Fruit fly (Drosophila melanogaster): Measurements from ENCODE around the gene tey.

The tey gene

DNA sequence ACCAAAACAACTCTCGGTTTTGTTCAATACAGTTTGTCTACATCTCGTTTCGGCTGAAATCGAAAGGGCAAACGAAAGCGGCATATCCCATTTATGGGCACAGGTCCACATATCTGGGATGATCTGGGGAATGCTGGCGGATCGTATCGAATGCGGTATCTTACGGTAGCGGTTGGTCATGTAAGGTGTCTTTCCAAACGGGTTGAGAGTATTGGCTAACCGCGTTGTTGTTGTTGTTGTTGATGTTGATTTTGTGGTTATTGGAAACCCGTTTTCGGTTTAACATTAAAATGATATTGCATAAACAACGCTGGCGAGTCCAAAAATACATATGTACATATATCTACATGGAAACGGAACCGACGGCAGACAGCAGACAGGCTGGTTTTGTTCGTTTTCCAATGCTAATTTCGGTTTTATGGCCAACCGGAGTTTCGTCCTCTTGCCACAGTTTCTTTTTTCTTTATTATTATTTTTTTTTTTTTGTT lies 30.3 kb upstream of the tey start (continued):
- TF ChIP-seq insv (GFP tag; optimal IDR thresholded peaks at IDR 0.05) = no peak
- TF ChIP-seq Drgx (GFP tag; IDR thresholded peaks at IDR 0.05) = 0 out of 2 replicates have a peak, but pooled peaks have one; percentile 18
- no peak for TF ChIP-seq Xrp1 (GFP tag; IDR thresholded peaks at IDR 0.05)
- no peak for TF ChIP-seq dm (GFP tag; optimal IDR thresholded peaks at IDR 0.05)
- TF ChIP-seq HLH3B (GFP tag; IDR thresholded peaks at IDR 0.05) = no peak
- no peak for TF ChIP-seq CG32532 (GFP tag; IDR thresholded peaks at IDR 0.05)
- no peak for TF ChIP-seq Hr39 (optimal IDR thresholded peaks at IDR 0.05)
- TF ChIP-seq CG1233 (GFP tag; optimal IDR thresholded peaks at IDR 0.05) = peak; percentile 11
- no peak for TF ChIP-seq CG10209 (GFP tag; optimal IDR thresholded peaks at IDR 0.05)
- TF ChIP-seq CrebB (tag; optimal IDR thresholded peaks at IDR 0.05) = peak; percentile 21
- no peak for TF ChIP-seq pzg (GFP tag; optimal IDR thresholded peaks at IDR 0.05)
- no peak for TF ChIP-seq corto (GFP tag; optimal IDR thresholded peaks at IDR 0.05)
- TF ChIP-seq dimm (GFP tag; IDR thresholded peaks at IDR 0.05) = no peak
- TF ChIP-seq CG13296 (GFP tag; optimal IDR thresholded peaks at IDR 0.05) = no peak
- TF ChIP-seq CG7928 (GFP tag; optimal IDR thresholded peaks at IDR 0.05) = no peak
- no peak for TF ChIP-seq luna (GFP tag; optimal IDR thresholded peaks at IDR 0.05)
- peak; percentile 100 for TF ChIP-seq Blimp-1 (GFP tag; optimal IDR thresholded peaks at IDR 0.05)
- TF ChIP-seq dmrt11E (tag; optimal IDR thresholded peaks at IDR 0.05) = peak; percentile 16
- no peak for TF ChIP-seq NFAT (GFP tag; IDR thresholded peaks at IDR 0.05)
- no peak for TF ChIP-seq danr (GFP tag; IDR thresholded peaks at IDR 0.05)
- TF ChIP-seq CG7839 (tag; optimal IDR thresholded peaks at IDR 0.05) = no peak
- no peak for TF ChIP-seq da (GFP tag; optimal IDR thresholded peaks at IDR 0.05)
- no peak for TF ChIP-seq CG8089 (GFP tag; optimal IDR thresholded peaks at IDR 0.05)
- no peak for TF ChIP-seq BEAF-32 (GFP tag; optimal IDR thresholded peaks at IDR 0.05)
- no peak for TF ChIP-seq Med (GFP tag)
- TF ChIP-seq Gsc (GFP tag; IDR thresholded peaks at IDR 0.05) = no peak
- TF ChIP-seq Nf-YC (tag; optimal IDR thresholded peaks at IDR 0.05) = no peak
- no peak for TF ChIP-seq slbo (GFP tag; IDR thresholded peaks at IDR 0.05)
- TF ChIP-seq CG15479 (GFP tag; optimal IDR thresholded peaks at IDR 0.05) = no peak
- no peak for TF ChIP-seq chn (GFP tag; optimal IDR thresholded peaks at IDR 0.05)
- no peak for TF ChIP-seq Mad (GFP tag; optimal IDR thresholded peaks at IDR 0.05)
- no peak for TF ChIP-seq Fer2 (tag; optimal IDR thresholded peaks at IDR 0.05)
- TF ChIP-seq sr (GFP tag; IDR thresholded peaks at IDR 0.05) = no peak
- no peak for TF ChIP-seq ems (GFP tag; optimal IDR thresholded peaks at IDR 0.05)
- TF ChIP-seq dan (GFP tag; IDR thresholded peaks at IDR 0.05) = no peak
- TF ChIP-seq CG31365 (tag; optimal IDR thresholded peaks at IDR 0.05) = no peak
- TF ChIP-seq Hand (GFP tag; optimal IDR thresholded peaks at IDR 0.05) = no peak
- no peak for TF ChIP-seq CG6813 (GFP tag; optimal IDR thresholded peaks at IDR 0.05)
- TF ChIP-seq sd (tag; optimal IDR thresholded peaks at IDR 0.05) = peak; percentile 96
- no peak for TF ChIP-seq Sin3A (optimal IDR thresholded peaks at IDR 0.05)
- TF ChIP-seq CG17359 (tag; optimal IDR thresholded peaks at IDR 0.05) = no peak
- no peak for TF ChIP-seq Side (GFP tag; optimal IDR thresholded peaks at IDR 0.05)
- TF ChIP-seq CG11456 (GFP tag; IDR thresholded peaks at IDR 0.05) = no peak
- no peak for TF ChIP-seq ab (GFP tag; optimal IDR thresholded peaks at IDR 0.05)
- TF ChIP-seq CG18476 (GFP tag; optimal IDR thresholded peaks at IDR 0.05) = no peak
- TF ChIP-seq Ets65A (GFP tag) = no peak
- TF ChIP-seq gfzf (GFP tag; optimal IDR thresholded peaks at IDR 0.05) = no peak
- TF ChIP-seq CG12942 (GFP tag; optimal IDR thresholded peaks at IDR 0.05) = no peak
- TF ChIP-seq CG2129 (GFP tag; IDR thresholded peaks at IDR 0.05; ENCODE audit: partially characterized antibody) = no peak
- TF ChIP-seq slp2 (GFP tag; optimal IDR thresholded peaks at IDR 0.05) = no peak
- TF ChIP-seq CG3838 (GFP tag; optimal IDR thresholded peaks at IDR 0.05) = no peak
- no peak for TF ChIP-seq Opbp (GFP tag; IDR thresholded peaks at IDR 0.05; ENCODE audit: partially characterized antibody)
- no peak for TF ChIP-seq gro (GFP tag; optimal IDR thresholded peaks at IDR 0.05)
